Worm (Caenorhabditis elegans) whole organism, L2 larva: Measurements from ENCODE around the gene npr-18.

Source experiments
- lin-39 ChIP-seq: fragments of 150-350 bp; optimal IDR thresholded peaks from 2 replicates; lab custom pipeline; 2014; ENCODE audit warnings: missing biosample characterization, missing genetic modification reagents, missing genetic modification characterization
- mab-5 ChIP-seq: fragments of 150-350 bp; optimal IDR thresholded peaks from 2 replicates; lab custom pipeline; 2014; ENCODE audit warnings: missing biosample characterization, missing genetic modification characterization

DNA sequence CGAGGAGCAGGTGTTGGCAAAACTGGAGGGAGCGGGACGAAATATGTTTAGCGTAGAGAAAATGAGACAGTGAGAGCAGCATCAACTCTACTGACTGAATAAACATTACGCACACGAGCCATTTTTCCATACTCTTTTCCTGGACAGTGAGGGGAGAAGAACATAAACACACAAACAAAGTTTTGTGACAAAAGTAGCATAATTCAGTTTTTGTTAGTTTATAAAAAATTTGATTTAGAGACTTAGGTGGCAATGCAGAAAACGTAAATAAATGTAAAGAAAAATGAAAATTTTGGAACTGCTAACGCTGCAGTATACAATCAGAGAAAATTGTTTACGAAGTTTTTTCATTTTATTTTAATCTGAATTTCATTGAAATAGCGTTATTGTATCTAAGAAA is 17.3 kb upstream of the npr-18 start:
- TF ChIP-seq mab-5 (tag; lab: Kevin White, UChicago) = no peak
- no peak for TF ChIP-seq lin-39 (tag; lab: Kevin White, UChicago)
